Fruit fly (Drosophila melanogaster) S2 (cell line): ENCODE results near the gene sra.

Experiments
- CG8478 ChIP-seq: fragments of >200 bp; optimal IDR thresholded peaks from 2 replicates; lab custom pipeline; 2018
- CTCF ChIP-seq, 2 experiments: fragments of >200 bp; optimal IDR thresholded peaks; 2 replicates each; lab custom pipeline; 2018

DNA sequence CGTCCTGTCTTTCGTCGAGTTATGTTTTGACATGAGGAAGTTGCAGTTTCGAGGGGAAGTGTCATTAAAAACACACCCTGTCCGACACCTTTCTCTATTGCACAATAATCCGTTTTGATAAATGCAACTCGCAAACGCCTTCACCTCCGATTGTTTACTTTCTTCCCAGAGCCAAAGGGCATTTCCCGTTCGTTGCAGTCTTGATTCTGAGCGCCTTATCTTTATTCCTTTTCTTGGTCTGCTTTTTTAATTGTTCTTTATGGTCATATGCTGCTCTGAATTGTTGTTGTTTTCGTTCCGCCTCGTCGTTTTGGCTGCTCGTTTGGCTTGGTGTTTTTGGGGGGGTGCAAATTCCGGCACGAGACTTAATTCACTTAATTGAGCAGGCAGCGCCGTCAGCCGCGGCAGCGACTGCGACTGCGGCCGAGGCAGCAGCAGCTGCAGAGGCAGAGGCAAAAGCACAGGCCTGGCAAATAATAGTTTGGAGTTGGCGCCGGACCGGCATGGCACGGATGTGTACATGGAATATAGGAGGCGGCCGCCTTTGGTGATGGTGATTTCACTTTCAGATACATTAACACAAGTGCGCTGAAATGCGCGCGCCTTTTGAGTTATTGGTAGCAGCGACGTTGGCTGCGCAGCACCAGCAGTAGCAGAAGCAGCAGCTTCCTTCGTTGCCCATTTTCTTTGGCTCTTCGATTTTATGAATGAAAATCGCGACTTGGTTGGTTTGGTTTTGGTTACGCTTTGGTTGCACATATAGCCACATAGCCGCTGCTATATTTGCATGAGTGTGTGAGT, 58.7 kb downstream of the sra start:
- TF ChIP-seq CG8478 (no peak), CTCF (optimal IDR thresholded peaks at IDR 0.05; lab: Kevin White, UChicago) (no peak)
